Worm (Caenorhabditis elegans) whole organism, late embryonic: ENCODE results near the gene flor-1.

Experiments used
- K09A11.1 ChIP-seq: sonication (generic microtip); optimal IDR thresholded peaks from 2 replicates; lab custom pipeline; 2017; ENCODE audit warnings: antibody characterized with exemption, mild to moderate bottlenecking, missing genetic modification characterization, missing compliant biosample characterization; ENCODE audit not compliant: insufficient read depth
- ama-1 ChIP-seq: fragments of 150-350 bp; optimal IDR thresholded peaks from 2 replicates; lab custom pipeline; 2014
- che-1 ChIP-seq: sonication (generic microtip); optimal IDR thresholded peaks from 2 replicates; lab custom pipeline; 2016; ENCODE audit warnings: mild to moderate bottlenecking, missing genetic modification characterization, missing compliant biosample characterization
- fkh-10 ChIP-seq: fragments of 150-350 bp; optimal IDR thresholded peaks from 2 replicates; lab custom pipeline; 2014; ENCODE audit warnings: missing biosample characterization, missing genetic modification reagents, missing genetic modification characterization
- nhr-11 ChIP-seq: fragments of 150-350 bp; optimal IDR thresholded peaks from 2 replicates; lab custom pipeline; 2014; ENCODE audit warnings: missing biosample characterization, missing genetic modification characterization
- pqm-1 ChIP-seq: sonication (generic microtip); optimal IDR thresholded peaks from 2 replicates; lab custom pipeline; 2016; ENCODE audit warnings: missing genetic modification characterization, missing compliant biosample characterization
- pros-1 ChIP-seq: fragments of 150-350 bp; optimal IDR thresholded peaks from 2 replicates; lab custom pipeline; 2014; ENCODE audit warnings: missing biosample characterization, missing genetic modification reagents, missing genetic modification characterization
- tbx-2 ChIP-seq: sonication (generic microtip); optimal IDR thresholded peaks from 2 replicates; lab custom pipeline; 2016; ENCODE audit warnings: missing genetic modification characterization, missing compliant biosample characterization
- unc-3 ChIP-seq, 2 experiments: fragments of 200-800 bp in 1 of 2; sonication (Bioruptor generic) in 1 of 2; sonication (generic microtip) in 1 of 2; conservative IDR thresholded peaks in 1 of 2; optimal IDR thresholded peaks in 1 of 2; 2 replicates each; pipeline versions ENCODE4 v1.3.6 to Lab custom; 2016 to 2022; ENCODE audit warnings: missing compliant biosample characterization in 2 of 2, missing genetic modification characterization in 2 of 2, missing genetic modification reagents in 1 of 2
- unc-42 ChIP-seq: sonication (generic microtip); optimal IDR thresholded peaks from 2 replicates; lab custom pipeline; 2016; ENCODE audit warnings: missing genotype, missing genetic modification characterization, missing compliant biosample characterization
- unc-86 ChIP-seq: sonication (generic microtip); optimal IDR thresholded peaks from 2 replicates; lab custom pipeline; 2016; ENCODE audit warnings: missing genetic modification characterization, missing compliant biosample characterization
- ztf-16 ChIP-seq: sonication (generic microtip); optimal IDR thresholded peaks from 2 replicates; lab custom pipeline; 2017; ENCODE audit warnings: missing genetic modification characterization, missing compliant biosample characterization

DNA sequence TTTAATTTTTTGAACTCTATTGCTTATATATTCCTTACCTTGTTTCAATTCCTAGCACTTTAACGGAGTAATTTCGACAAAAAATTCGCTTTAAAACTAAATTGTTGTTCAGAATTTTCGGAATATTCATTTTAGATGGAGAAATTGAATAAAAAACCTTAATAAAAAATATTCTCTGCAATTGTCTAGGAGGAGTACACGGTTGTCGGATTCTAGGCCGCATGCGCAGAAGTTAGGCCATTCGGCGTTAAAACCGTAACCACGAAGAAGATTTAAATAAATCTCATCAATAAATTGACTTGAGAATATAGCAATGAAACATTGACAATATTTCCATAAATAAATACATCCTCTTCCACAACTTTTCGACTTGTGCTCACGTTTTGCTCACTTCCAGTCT, 37.1 kb downstream of the flor-1 start, which contains the start of the genes C01G10.10 and C01G10.9:
- TF ChIP-seq nhr-11 (tag; lab: Kevin White, UChicago), result no peak
- no peak for TF ChIP-seq fkh-10 (GFP tag; lab: Kevin White, UChicago)
- TF ChIP-seq ama-1, result no peak
- TF ChIP-seq unc-3 (GFP tag; conservative IDR thresholded peaks at IDR 0.05; lab: Robert Waterston, UW), result no peak
- TF ChIP-seq unc-3 (tag; optimal IDR thresholded peaks at IDR 0.05; lab: Kevin White, UChicago), result no peak
- TF ChIP-seq K09A11.1 (tag; lab: Kevin White, UChicago), result no peak
- TF ChIP-seq pqm-1 (tag; lab: Kevin White, UChicago), result no peak
- TF ChIP-seq unc-86 (tag; lab: Kevin White, UChicago), result no peak
- no peak for TF ChIP-seq che-1
- no peak for TF ChIP-seq ztf-16 (tag; lab: Kevin White, UChicago)
- peak; percentile 87 for TF ChIP-seq tbx-2 (tag; lab: Kevin White, UChicago)
- peak; percentile 27 for TF ChIP-seq unc-42
- no peak for TF ChIP-seq pros-1
